Worm (Caenorhabditis elegans): Measurements from ENCODE around the gene fan-1.
A peak's percentile ranks its signal among the peaks of the same experiment; 100 is the strongest.

Gene fan-1

ce11 chrIV:6575959-6576727 is 27.7 kb downstream of the fan-1 start:
- no peak for TF ChIP-seq tra-4 (tag; optimal IDR thresholded peaks at IDR 0.05)
- TF ChIP-seq tbx-37 (GFP tag; conservative IDR thresholded peaks at IDR 0.05): no peak
- TF ChIP-seq ceh-13 (GFP tag; optimal IDR thresholded peaks at IDR 0.05): no peak
- TF ChIP-seq flt-1 (GFP tag; IDR thresholded peaks at IDR 0.05): no peak
- no peak for TF ChIP-seq F13C5.2 (tag; optimal IDR thresholded peaks at IDR 0.05)
- no peak for TF ChIP-seq ama-1 (optimal IDR thresholded peaks at IDR 0.05)
- TF ChIP-seq B0310.2 (tag; optimal IDR thresholded peaks at IDR 0.05): no peak
- TF ChIP-seq hmg-4 (GFP tag; optimal IDR thresholded peaks at IDR 0.05): no peak
- TF ChIP-seq pes-1 (GFP tag; IDR thresholded peaks at IDR 0.05): no peak
- no peak for TF ChIP-seq tbx-11 (GFP tag; IDR thresholded peaks at IDR 0.05)
- TF ChIP-seq ets-7 (tag; optimal IDR thresholded peaks at IDR 0.05): no peak
- TF ChIP-seq scrt-1 (GFP tag; IDR thresholded peaks at IDR 0.05): no peak
- TF ChIP-seq sea-1 (GFP tag; conservative IDR thresholded peaks at IDR 0.05): no peak
- TF ChIP-seq ceh-36 (tag; optimal IDR thresholded peaks at IDR 0.05): no peak
- TF ChIP-seq aly-1 (tag; optimal IDR thresholded peaks at IDR 0.05): no peak

ce11 chrIV:6576728-6577101 is 28.2 kb downstream of the fan-1 start:
- TF ChIP-seq ceh-36 (tag; optimal IDR thresholded peaks at IDR 0.05): no peak
- TF ChIP-seq tra-4 (tag; optimal IDR thresholded peaks at IDR 0.05): no peak
- no peak for TF ChIP-seq scrt-1 (GFP tag; IDR thresholded peaks at IDR 0.05)
- TF ChIP-seq tbx-37 (GFP tag; conservative IDR thresholded peaks at IDR 0.05): no peak
- no peak for TF ChIP-seq F13C5.2 (tag; optimal IDR thresholded peaks at IDR 0.05)
- TF ChIP-seq hmg-4 (GFP tag; optimal IDR thresholded peaks at IDR 0.05): no peak
- no peak for TF ChIP-seq flt-1 (GFP tag; IDR thresholded peaks at IDR 0.05)
- TF ChIP-seq sea-1 (GFP tag; conservative IDR thresholded peaks at IDR 0.05): no peak
- no peak for TF ChIP-seq hmbx-1 (tag; optimal IDR thresholded peaks at IDR 0.05)

DNA sequence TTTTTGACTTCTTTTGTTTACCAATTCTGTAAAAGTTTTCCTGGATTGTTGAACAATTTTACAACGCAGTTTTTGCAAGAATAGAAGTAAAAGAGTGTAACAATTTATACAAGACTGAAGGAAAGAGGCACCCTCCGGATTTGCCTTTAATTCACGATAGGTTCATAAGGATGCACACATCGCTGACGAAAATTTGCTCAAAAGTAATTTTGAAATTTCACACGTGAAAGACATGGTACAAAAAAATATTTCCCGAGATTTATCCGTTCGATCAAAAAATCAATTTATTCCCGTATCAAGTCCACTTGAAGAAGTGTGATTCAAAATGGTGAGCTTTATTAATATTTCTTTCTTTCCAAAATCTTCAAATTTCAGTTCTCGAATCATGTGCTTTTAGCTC is 29.4 kb downstream of the fan-1 start, which contains the start of gene C43G2.3:
TSS of gene C43G2.3 (plus strand) at position 301 of the 400 bp plus-strand sequence.
- no peak for TF ChIP-seq aly-1 (tag; optimal IDR thresholded peaks at IDR 0.05)
- no peak for TF ChIP-seq tra-4 (tag; optimal IDR thresholded peaks at IDR 0.05)
- no peak for TF ChIP-seq ets-7 (tag; optimal IDR thresholded peaks at IDR 0.05)
- TF ChIP-seq tbx-37 (GFP tag; conservative IDR thresholded peaks at IDR 0.05): no peak
- no peak for TF ChIP-seq pes-1 (GFP tag; IDR thresholded peaks at IDR 0.05)
- TF ChIP-seq hmg-4 (GFP tag; optimal IDR thresholded peaks at IDR 0.05): no peak

ce11 chrIV:6581658-6582057 is 33.2 kb downstream of the fan-1 start:
- no peak for TF ChIP-seq ceh-36 (tag; optimal IDR thresholded peaks at IDR 0.05)
- TF ChIP-seq scrt-1 (GFP tag; IDR thresholded peaks at IDR 0.05): no peak
- no peak for TF ChIP-seq flt-1 (GFP tag; IDR thresholded peaks at IDR 0.05)
- TF ChIP-seq tra-4 (tag; optimal IDR thresholded peaks at IDR 0.05): no peak
- TF ChIP-seq ceh-13 (GFP tag; optimal IDR thresholded peaks at IDR 0.05): no peak
- no peak for TF ChIP-seq B0310.2 (tag; optimal IDR thresholded peaks at IDR 0.05)
- no peak for TF ChIP-seq tbx-37 (GFP tag; conservative IDR thresholded peaks at IDR 0.05)
- no peak for TF ChIP-seq hmg-4 (GFP tag; optimal IDR thresholded peaks at IDR 0.05)
- TF ChIP-seq hmbx-1 (tag; optimal IDR thresholded peaks at IDR 0.05): no peak
- TF ChIP-seq pes-1 (GFP tag; IDR thresholded peaks at IDR 0.05): no peak
- TF ChIP-seq F13C5.2 (tag; optimal IDR thresholded peaks at IDR 0.05): no peak
- TF ChIP-seq tbx-11 (GFP tag; IDR thresholded peaks at IDR 0.05): no peak
- TF ChIP-seq aly-1 (tag; optimal IDR thresholded peaks at IDR 0.05): no peak
- no peak for TF ChIP-seq hnd-1 (tag; optimal IDR thresholded peaks at IDR 0.05)

DNA sequence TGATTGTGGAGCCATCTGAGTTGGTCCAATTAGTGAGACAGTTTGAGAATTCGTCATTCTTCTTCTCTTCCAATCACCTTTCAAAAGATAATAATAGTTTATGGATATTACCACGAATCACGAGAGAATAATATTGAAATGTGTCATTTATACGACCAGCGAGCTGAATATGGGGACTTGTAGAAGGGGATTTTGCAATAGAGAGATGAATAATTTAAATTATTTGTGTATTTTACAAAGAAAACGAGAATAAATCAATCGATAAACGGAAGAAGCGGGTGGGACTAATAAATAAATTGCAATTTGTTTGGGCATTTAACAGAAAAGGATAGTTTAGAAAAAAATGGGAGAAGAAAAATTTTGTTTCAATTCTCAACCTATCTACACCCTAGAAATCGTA is 34.1 kb downstream of the fan-1 start, which contains the start of gene odr-8:
TSS of gene odr-8 (minus strand) at position 101 of the 400 bp plus-strand sequence.
- TF ChIP-seq scrt-1 (GFP tag; IDR thresholded peaks at IDR 0.05): no peak
- TF ChIP-seq pes-1 (GFP tag; IDR thresholded peaks at IDR 0.05): no peak
- no peak for TF ChIP-seq hnd-1 (tag; optimal IDR thresholded peaks at IDR 0.05)
- no peak for TF ChIP-seq aly-1 (tag; optimal IDR thresholded peaks at IDR 0.05)
- TF ChIP-seq tbx-37 (GFP tag; conservative IDR thresholded peaks at IDR 0.05): no peak
- no peak for TF ChIP-seq F13C5.2 (tag; optimal IDR thresholded peaks at IDR 0.05)
- TF ChIP-seq tbx-11 (GFP tag; IDR thresholded peaks at IDR 0.05): no peak
- no peak for TF ChIP-seq B0310.2 (tag; optimal IDR thresholded peaks at IDR 0.05)
- TF ChIP-seq flt-1 (GFP tag; IDR thresholded peaks at IDR 0.05): no peak
- TF ChIP-seq hmg-4 (GFP tag; optimal IDR thresholded peaks at IDR 0.05): no peak
- TF ChIP-seq ceh-13 (GFP tag; optimal IDR thresholded peaks at IDR 0.05): no peak
- no peak for TF ChIP-seq tra-4 (tag; optimal IDR thresholded peaks at IDR 0.05)
- no peak for TF ChIP-seq hmbx-1 (tag; optimal IDR thresholded peaks at IDR 0.05)
- no peak for TF ChIP-seq ama-1 (optimal IDR thresholded peaks at IDR 0.05)

- TF ChIP-seq hmbx-1 (tag; optimal IDR thresholded peaks at IDR 0.05) (no peak), F13C5.2 (tag; optimal IDR thresholded peaks at IDR 0.05) (peak; percentile 59)
These were observed 37.0 kb downstream of the fan-1 start, which contains the start of the genes F38A5.2 and dnj-11 for ce11 chrIV:6585397-6585921. Gene F38A5.2 (minus strand): TSS chrIV:6585400. Gene dnj-11 (plus strand): TSS chrIV:6585871.

- TF ChIP-seq aly-1 (tag; optimal IDR thresholded peaks at IDR 0.05) (no peak), ceh-36 (tag; optimal IDR thresholded peaks at IDR 0.05) (no peak), F13C5.2 (tag; optimal IDR thresholded peaks at IDR 0.05) (no peak), ets-7 (tag; optimal IDR thresholded peaks at IDR 0.05) (no peak), sea-1 (GFP tag; conservative IDR thresholded peaks at IDR 0.05) (no peak), scrt-1 (GFP tag; IDR thresholded peaks at IDR 0.05) (no peak), tra-4 (tag; optimal IDR thresholded peaks at IDR 0.05) (no peak), hmg-4 (GFP tag; optimal IDR thresholded peaks at IDR 0.05) (no peak)
These were observed 39.7 kb downstream of the fan-1 start for ce11 chrIV:6588080-6588613.
